Fruit fly (Drosophila melanogaster) whole organism, prepupa: Measurements from ENCODE around the gene dally.

Experiments
- Blimp-1 ChIP-seq: fragments of 200-800 bp; sonication (Bioruptor generic); optimal IDR thresholded peaks from 3 replicates; lab custom pipeline; 2017; ENCODE audit warnings: missing biosample characterization, missing genetic modification characterization, mild to moderate bottlenecking, moderate library complexity, missing genetic modification reagents
- CG11762 ChIP-seq: fragments of 200-800 bp; sonication (Bioruptor generic); optimal IDR thresholded peaks from 3 replicates; lab custom pipeline; 2016; ENCODE audit warnings: missing biosample characterization, missing genetic modification characterization; ENCODE audit not compliant: insufficient read depth
- CG11902 ChIP-seq: fragments of 200-800 bp; sonication (Bioruptor generic); optimal IDR thresholded peaks from 3 replicates; lab custom pipeline; 2016; ENCODE audit warnings: missing biosample characterization, missing genetic modification characterization
- CG16779 ChIP-seq: fragments of 200-800 bp; sonication (Bioruptor generic); optimal IDR thresholded peaks from 3 replicates; lab custom pipeline; 2017; ENCODE audit warnings: missing biosample characterization, mild to moderate bottlenecking, missing genetic modification characterization
- CG3032 ChIP-seq: fragments of 200-800 bp; optimal IDR thresholded peaks from 2 replicates; lab custom pipeline; 2019; ENCODE audit warnings: missing biosample characterization, mild to moderate bottlenecking, missing genetic modification characterization, moderate library complexity
- CG3919 ChIP-seq: fragments of 200-800 bp; sonication (Bioruptor generic); optimal IDR thresholded peaks from 3 replicates; lab custom pipeline; 2016; ENCODE audit warnings: missing biosample characterization, missing genetic modification characterization
- CG6792 ChIP-seq: fragments of 200-800 bp; sonication (Bioruptor generic); optimal IDR thresholded peaks from 3 replicates; lab custom pipeline; 2016; ENCODE audit warnings: missing biosample characterization, missing genetic modification characterization
- CG6808 ChIP-seq: fragments of 200-800 bp; sonication (Bioruptor generic); optimal IDR thresholded peaks from 3 replicates; lab custom pipeline; 2017; ENCODE audit warnings: missing biosample characterization, missing genetic modification characterization, mild to moderate bottlenecking, moderate library complexity, missing genetic modification reagents
- CG6854 ChIP-seq: fragments of 200-800 bp; sonication (Bioruptor generic); optimal IDR thresholded peaks from 2 replicates; lab custom pipeline; 2017; ENCODE audit warnings: missing biosample characterization, mild to moderate bottlenecking, missing genetic modification characterization
- CG7368 ChIP-seq: fragments of 200-800 bp; sonication (Bioruptor generic); optimal IDR thresholded peaks from 3 replicates; lab custom pipeline; 2016; ENCODE audit warnings: missing biosample characterization, missing genetic modification characterization
- CG8119 ChIP-seq: fragments of 200-800 bp; sonication (Bioruptor generic); IDR thresholded peaks from 3 replicates; pipeline ENCODE4 v1.3.6; 2022; ENCODE audit warnings: missing biosample characterization, missing genetic modification characterization
- CG8319 ChIP-seq: fragments of 200-800 bp; sonication (Bioruptor generic); optimal IDR thresholded peaks from 3 replicates; lab custom pipeline; 2016; ENCODE audit warnings: missing biosample characterization, missing genetic modification characterization
- Eip75B ChIP-seq: fragments of 200-800 bp; sonication (Bioruptor generic); optimal IDR thresholded peaks from 3 replicates; lab custom pipeline; 2016; ENCODE audit warnings: missing biosample characterization, missing genetic modification characterization
- Eip78C ChIP-seq: fragments of 200-800 bp; sonication (Bioruptor generic); peaks from one replicate; lab custom pipeline; 2016; ENCODE audit warnings: missing biosample characterization, missing genetic modification characterization
- Eip93F ChIP-seq: fragments of 200-800 bp; sonication (Bioruptor generic); optimal IDR thresholded peaks from 2 replicates; lab custom pipeline; 2016; ENCODE audit warnings: missing biosample characterization, mild to moderate bottlenecking, missing genetic modification characterization
- Ets21C ChIP-seq: fragments of 200-800 bp; sonication (Bioruptor generic); optimal IDR thresholded peaks from 3 replicates; lab custom pipeline; 2016; ENCODE audit warnings: missing biosample characterization, missing genetic modification characterization
- Ets96B ChIP-seq: fragments of 200-800 bp; optimal IDR thresholded peaks from 2 replicates; lab custom pipeline; 2019; ENCODE audit warnings: missing biosample characterization, mild to moderate bottlenecking, missing genetic modification characterization, moderate library complexity
- Hr38 ChIP-seq: sonication (Bioruptor generic); optimal IDR thresholded peaks from 2 replicates; lab custom pipeline; 2016; ENCODE audit warnings: missing biosample characterization, missing genetic modification characterization
- Lpt ChIP-seq: fragments of 200-800 bp; sonication (Bioruptor generic); optimal IDR thresholded peaks from 3 replicates; lab custom pipeline; 2016; ENCODE audit warnings: missing biosample characterization, missing genetic modification characterization
- Met ChIP-seq: fragments of 200-800 bp; sonication (Bioruptor generic); optimal IDR thresholded peaks from 3 replicates; lab custom pipeline; 2016; ENCODE audit warnings: missing biosample characterization, missing genetic modification characterization
- OdsH ChIP-seq: fragments of 200-800 bp; sonication (Bioruptor generic); optimal IDR thresholded peaks from 3 replicates; lab custom pipeline; 2016; ENCODE audit warnings: missing biosample characterization, missing genetic modification characterization
- Smox ChIP-seq: fragments of 200-800 bp; sonication (Bioruptor generic); optimal IDR thresholded peaks from 3 replicates; lab custom pipeline; 2016; ENCODE audit warnings: missing biosample characterization, missing genetic modification characterization
- Sox102F ChIP-seq: fragments of 200-800 bp; sonication (Bioruptor generic); optimal IDR thresholded peaks from 2 replicates; lab custom pipeline; 2016; ENCODE audit warnings: missing biosample characterization, mild to moderate bottlenecking, missing genetic modification characterization
- Sox14 ChIP-seq: fragments of 200-800 bp; sonication (Bioruptor generic); optimal IDR thresholded peaks from 3 replicates; lab custom pipeline; 2016; ENCODE audit warnings: missing biosample characterization, missing genetic modification characterization
- achi ChIP-seq: fragments of 200-800 bp; sonication (Bioruptor generic); optimal IDR thresholded peaks from 3 replicates; lab custom pipeline; 2016; ENCODE audit warnings: missing biosample characterization, missing genetic modification characterization
- acj6 ChIP-seq: fragments of 200-800 bp; sonication (Bioruptor generic); optimal IDR thresholded peaks from 3 replicates; lab custom pipeline; 2016; ENCODE audit warnings: missing biosample characterization, missing genetic modification characterization
- dac ChIP-seq: fragments of 200-800 bp; sonication (Bioruptor generic); optimal IDR thresholded peaks from 2 replicates; lab custom pipeline; 2017; ENCODE audit warnings: missing biosample characterization, mild to moderate bottlenecking, missing genetic modification characterization
- esn ChIP-seq: fragments of 200-800 bp; sonication (Bioruptor generic); optimal IDR thresholded peaks from 2 replicates; lab custom pipeline; 2016; ENCODE audit warnings: missing biosample characterization, mild to moderate bottlenecking, missing genetic modification characterization, moderate library complexity
- fd59A ChIP-seq: fragments of 200-800 bp; sonication (Bioruptor generic); optimal IDR thresholded peaks from 2 replicates; lab custom pipeline; 2017; ENCODE audit warnings: missing biosample characterization, mild to moderate bottlenecking, missing genetic modification characterization, missing genetic modification reagents
- fkh ChIP-seq: fragments of 200-800 bp; sonication (Bioruptor generic); optimal IDR thresholded peaks from 3 replicates; lab custom pipeline; 2017; ENCODE audit warnings: missing biosample characterization, mild to moderate bottlenecking, missing genetic modification characterization, moderate library complexity
- lz ChIP-seq: fragments of 200-800 bp; sonication (Bioruptor generic); optimal IDR thresholded peaks from 3 replicates; lab custom pipeline; 2016; ENCODE audit warnings: missing biosample characterization, missing genetic modification characterization
- net ChIP-seq: fragments of 200-800 bp; sonication (Bioruptor generic); optimal IDR thresholded peaks from 3 replicates; lab custom pipeline; 2016; ENCODE audit warnings: missing biosample characterization, missing genetic modification characterization
- spab ChIP-seq: fragments of 200-800 bp; sonication (Bioruptor generic); optimal IDR thresholded peaks from 2 replicates; lab custom pipeline; 2017; ENCODE audit warnings: missing biosample characterization, mild to moderate bottlenecking, missing genetic modification characterization, missing genetic modification reagents
- ss ChIP-seq, 2 experiments: fragments of 200-800 bp; sonication (Bioruptor generic); optimal IDR thresholded peaks; 2 replicates in 1 of 2; 3 replicates in 1 of 2; lab custom pipeline; 2017 to 2018; ENCODE audit warnings: mild to moderate bottlenecking in 2 of 2, missing biosample characterization in 2 of 2, missing genetic modification characterization in 2 of 2, moderate library complexity in 1 of 2
- vri ChIP-seq: fragments of 200-800 bp; sonication (Bioruptor generic); optimal IDR thresholded peaks from 3 replicates; lab custom pipeline; 2016; ENCODE audit warnings: missing biosample characterization, mild to moderate bottlenecking, missing genetic modification characterization

The dally gene

DNA sequence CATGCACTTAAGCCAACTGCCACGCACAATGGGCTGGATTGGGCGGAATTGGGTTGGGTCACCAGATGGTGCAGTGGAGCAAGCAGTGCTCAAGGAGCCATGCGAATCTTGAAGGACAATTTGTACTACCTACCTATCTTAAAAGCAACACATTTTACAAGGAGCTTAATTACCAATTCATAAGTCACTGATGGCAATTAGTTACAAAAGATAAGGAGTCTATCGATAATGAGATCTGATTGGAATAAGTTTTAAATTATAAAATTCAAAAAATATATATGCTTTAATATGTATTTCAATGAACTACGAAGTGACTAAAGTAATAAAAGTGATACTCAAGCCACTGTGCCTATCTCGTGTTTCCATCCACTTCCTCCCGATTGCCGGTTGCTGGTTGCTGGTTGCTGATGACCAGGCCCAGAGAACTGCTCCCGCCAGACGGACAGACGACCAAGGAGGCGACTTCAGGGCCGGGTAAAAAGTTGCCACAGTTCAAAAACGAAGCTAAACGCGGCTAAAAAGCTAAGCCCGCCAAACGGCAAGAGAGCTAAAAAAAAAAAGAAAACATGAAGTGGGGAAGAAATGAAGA lies 54.6 kb downstream of the dally start (continued):
- TF ChIP-seq fkh (GFP tag; lab: Kevin White, UChicago) (no peak), Ets96B (tag; lab: Kevin White, UChicago) (peak; percentile 69), CG8119 (GFP tag; lab: Robert Waterston, UW) (peak; percentile 52; the same call in 1 of the 3 replicates), acj6 (GFP tag; lab: Kevin White, UChicago) (peak; percentile 54), net (GFP tag; lab: Kevin White, UChicago) (peak; percentile 59), Eip75B (GFP tag; lab: Kevin White, UChicago) (peak; percentile 46), CG16779 (tag; lab: Kevin White, UChicago) (peak; percentile 43)

dm6 chr3L:8888533-8888932 lies 61.2 kb downstream of the dally start, which contains the start of gene CG43169:
CG43169 (minus strand) TSS chr3L:8888633.
- TF ChIP-seq net (GFP tag; lab: Kevin White, UChicago) (no peak), dac (GFP tag; lab: Kevin White, UChicago) (no peak), spab (GFP tag; lab: Kevin White, UChicago) (no peak)

dm6 chr3L:8891167-8891618 lies 63.9 kb downstream of the dally start, which contains the start of gene Mcm7:
Mcm7 (plus strand) TSS chr3L:8891596.
- TF ChIP-seq Ets96B (tag; lab: Kevin White, UChicago) (no peak), Eip93F (GFP tag; lab: Kevin White, UChicago) (no peak), Blimp-1 (no peak), Smox (GFP tag; lab: Kevin White, UChicago) (no peak), Ets21C (GFP tag; lab: Kevin White, UChicago) (no peak), OdsH (GFP tag; lab: Kevin White, UChicago) (no peak), Sox102F (GFP tag; lab: Kevin White, UChicago) (no peak), CG6792 (no peak), ss (GFP tag; optimal IDR thresholded peaks at IDR 0.05; lab: Kevin White, UChicago) (no peak), CG6854 (no peak), CG16779 (tag; lab: Kevin White, UChicago) (no peak), Hr38 (GFP tag; lab: Kevin White, UChicago) (no peak), CG8119 (GFP tag; lab: Robert Waterston, UW) (no peak)

- TF ChIP-seq CG11762: no peak
- TF ChIP-seq CG3919 (GFP tag; lab: Kevin White, UChicago): no peak
- TF ChIP-seq CG11902 (GFP tag; lab: Kevin White, UChicago): no peak
- no peak for TF ChIP-seq OdsH (GFP tag; lab: Kevin White, UChicago)
- TF ChIP-seq CG7368: no peak
- no peak for TF ChIP-seq CG6808 (GFP tag; lab: Kevin White, UChicago)
- TF ChIP-seq achi (GFP tag; lab: Kevin White, UChicago): no peak
- TF ChIP-seq spab (GFP tag; lab: Kevin White, UChicago): no peak
- TF ChIP-seq Met: no peak
- no peak for TF ChIP-seq esn
- no peak for TF ChIP-seq Eip78C
- no peak for TF ChIP-seq CG3032 (tag; lab: Kevin White, UChicago)
- TF ChIP-seq Lpt: no peak
- no peak for TF ChIP-seq CG8319
- TF ChIP-seq fd59A (GFP tag; lab: Kevin White, UChicago): no peak
- TF ChIP-seq lz (GFP tag; lab: Kevin White, UChicago): no peak
- TF ChIP-seq vri: no peak
- TF ChIP-seq Sox14 (GFP tag; lab: Kevin White, UChicago): no peak
These were observed 77.8 kb downstream of the dally start, which contains the start of gene TrpA1 for dm6 chr3L:8905100-8905499. TrpA1 (minus strand) TSS chr3L:8905200.
